Fruit fly (Drosophila melanogaster): ENCODE measurements around the gene CG14543.

CG14543 gene

dm6 chr3R:26036153-26037144 lies 20.0 kb upstream of the CG14543 start (continued):
- TF ChIP-seq CG34376 (GFP tag; optimal IDR thresholded peaks at IDR 0.05), result no peak
- TF ChIP-seq CG5245 (GFP tag; optimal IDR thresholded peaks at IDR 0.05), result peak; percentile 52
- peak; percentile 38; the same call in 1 of the 2 replicates for TF ChIP-seq CG4360 (GFP tag; IDR thresholded peaks at IDR 0.05)
- TF ChIP-seq Mad (GFP tag; optimal IDR thresholded peaks at IDR 0.05), result peak; percentile 64
- TF ChIP-seq tll (GFP tag; optimal IDR thresholded peaks at IDR 0.05), result peak in 1 of 2 experiments; percentile 61
- peak; percentile 89 for TF ChIP-seq CG8359 (GFP tag; optimal IDR thresholded peaks at IDR 0.05; ENCODE audit: borderline replicate concordance)
- no peak for TF ChIP-seq Lim3 (GFP tag; IDR thresholded peaks at IDR 0.05)
- peak; percentile 25; the same call in 1 of the 3 replicates for TF ChIP-seq CG34422 (GFP tag; IDR thresholded peaks at IDR 0.05)
- 0 out of 3 replicates have a peak, but pooled peaks have one; percentile 33 for TF ChIP-seq CG14860 (GFP tag; IDR thresholded peaks at IDR 0.05; ENCODE audit: partially characterized antibody)
- TF ChIP-seq Trl (optimal IDR thresholded peaks at IDR 0.05), result peak; percentile 0 to 97
- TF ChIP-seq Trl (GFP tag; optimal IDR thresholded peaks at IDR 0.05), result peak; percentile 23
- TF ChIP-seq CG34224 (GFP tag; IDR thresholded peaks at IDR 0.05; ENCODE audit: partially characterized antibody), result no peak
- TF ChIP-seq toy (GFP tag; IDR thresholded peaks at IDR 0.05), result no peak
- no peak for TF ChIP-seq ham (GFP tag; IDR thresholded peaks at IDR 0.05)
- no peak for TF ChIP-seq Dp (GFP tag; optimal IDR thresholded peaks at IDR 0.05)
- peak; percentile 59 for TF ChIP-seq CG10274 (GFP tag; optimal IDR thresholded peaks at IDR 0.05)
- no peak for TF ChIP-seq CG31224 (GFP tag; IDR thresholded peaks at IDR 0.05)
- peak; percentile 55 for TF ChIP-seq jing (GFP tag; optimal IDR thresholded peaks at IDR 0.05)
- peak; percentile 93 for TF ChIP-seq CG2875 (GFP tag; optimal IDR thresholded peaks at IDR 0.05)
- no peak for TF ChIP-seq Ravus (GFP tag; IDR thresholded peaks at IDR 0.05)
- TF ChIP-seq dan (GFP tag; IDR thresholded peaks at IDR 0.05), result peak; percentile 52; the same call in 1 of the 2 replicates
- TF ChIP-seq ro (GFP tag; IDR thresholded peaks at IDR 0.05), result peak; percentile 27; the same call in 1 of the 2 replicates
- no peak for TF ChIP-seq ab (GFP tag; optimal IDR thresholded peaks at IDR 0.05)
- no peak for TF ChIP-seq fru (optimal IDR thresholded peaks at IDR 0.05)
- no peak for TF ChIP-seq Dip3 (GFP tag; optimal IDR thresholded peaks at IDR 0.05)
- peak; percentile 84 for TF ChIP-seq CG10462 (GFP tag; optimal IDR thresholded peaks at IDR 0.05)
- TF ChIP-seq Fer3 (tag; optimal IDR thresholded peaks at IDR 0.05), result peak; percentile 57
- peak; percentile 73 for TF ChIP-seq D (optimal IDR thresholded peaks at IDR 0.05)
- TF ChIP-seq D (GFP tag; optimal IDR thresholded peaks at IDR 0.05), result peak; percentile 98
- peak; percentile 21 for TF ChIP-seq sd (tag; optimal IDR thresholded peaks at IDR 0.05)
- TF ChIP-seq CG15696 (tag; optimal IDR thresholded peaks at IDR 0.05), result peak; percentile 99
- TF ChIP-seq CG6683 (GFP tag; optimal IDR thresholded peaks at IDR 0.05), result peak; percentile 63
- TF ChIP-seq Doc3 (GFP tag; IDR thresholded peaks at IDR 0.05; ENCODE audit: partially characterized antibody), result no peak
- TF ChIP-seq pnt (GFP tag; optimal IDR thresholded peaks at IDR 0.05), result peak; percentile 74
- no peak for TF ChIP-seq Scr (GFP tag; IDR thresholded peaks at IDR 0.05; ENCODE audit: partially characterized antibody)
- peak; percentile 52 for TF ChIP-seq sug (tag; optimal IDR thresholded peaks at IDR 0.05)
- peak; percentile 71 for TF ChIP-seq vvl (GFP tag; IDR thresholded peaks at IDR 0.05)
- TF ChIP-seq phol (tag; optimal IDR thresholded peaks at IDR 0.05), result peak; percentile 97
- TF ChIP-seq exex (tag; optimal IDR thresholded peaks at IDR 0.05), result peak; percentile 23
- TF ChIP-seq trem (tag; optimal IDR thresholded peaks at IDR 0.05), result peak; percentile 96
- peak; percentile 96 for TF ChIP-seq Sox100B (GFP tag; optimal IDR thresholded peaks at IDR 0.05)
- TF ChIP-seq peb (GFP tag; IDR thresholded peaks at IDR 0.05), result peak; percentile 61
- peak; percentile 89 for TF ChIP-seq CG30403 (GFP tag; optimal IDR thresholded peaks at IDR 0.05)
- TF ChIP-seq CG15269 (tag; optimal IDR thresholded peaks at IDR 0.05), result peak; percentile 67
- TF ChIP-seq repo (GFP tag; optimal IDR thresholded peaks at IDR 0.05), result no peak
- TF ChIP-seq ssp (GFP tag; IDR thresholded peaks at IDR 0.05), result peak; percentile 50; the same call in 1 of the 2 replicates
- peak; percentile 88 for TF ChIP-seq az2 (GFP tag; optimal IDR thresholded peaks at IDR 0.05)
- peak; percentile 83 for TF ChIP-seq CG4707 (GFP tag; optimal IDR thresholded peaks at IDR 0.05)
